Fruit fly (Drosophila melanogaster): ENCODE results near the gene cnc.

The cnc gene

dm6 chr3R:23148433-23148832, 78.1 kb downstream of the cnc start (continued):
- peak; percentile 37 for TF ChIP-seq acj6 (GFP tag; optimal IDR thresholded peaks at IDR 0.05)
- TF ChIP-seq CG9139 (GFP tag; optimal IDR thresholded peaks at IDR 0.05), result no peak
- peak; percentile 71 for TF ChIP-seq Smox (GFP tag; optimal IDR thresholded peaks at IDR 0.05)
- peak; percentile 39 for TF ChIP-seq CG32006 (GFP tag; optimal IDR thresholded peaks at IDR 0.05)
- TF ChIP-seq CG3032 (tag; optimal IDR thresholded peaks at IDR 0.05), result peak; percentile 59
- peak; percentile 72 for TF ChIP-seq esn (GFP tag; optimal IDR thresholded peaks at IDR 0.05)
- TF ChIP-seq lz (GFP tag; optimal IDR thresholded peaks at IDR 0.05), result peak; percentile 76
- TF ChIP-seq vri (GFP tag; optimal IDR thresholded peaks at IDR 0.05), result no peak
- TF ChIP-seq Sox15 (GFP tag; optimal IDR thresholded peaks at IDR 0.05), result peak; percentile 58
- peak; percentile 69 for TF ChIP-seq CG6792 (GFP tag; optimal IDR thresholded peaks at IDR 0.05)
- peak; percentile 5 for TF ChIP-seq CG6276 (GFP tag; optimal IDR thresholded peaks at IDR 0.05)

DNA sequence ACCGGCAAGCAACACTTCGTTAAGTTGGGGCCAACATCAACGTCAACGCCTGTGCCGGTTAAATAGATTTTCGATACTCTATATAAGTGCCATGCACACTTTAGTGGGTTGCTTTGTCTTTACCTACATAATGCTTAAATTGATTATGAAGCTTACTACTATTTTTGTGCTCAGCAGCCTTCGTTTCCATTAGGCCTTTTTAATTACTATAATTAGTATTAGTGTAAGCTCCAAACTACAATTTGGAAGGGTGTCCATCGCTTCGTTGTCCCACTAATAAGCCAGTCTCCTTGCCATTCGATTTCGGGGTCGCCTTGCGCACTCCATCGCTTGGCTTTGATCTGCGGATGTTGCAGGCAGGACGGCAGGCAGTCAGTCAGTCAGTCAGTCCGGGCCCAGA, 78.9 kb downstream of the cnc start:
- TF ChIP-seq OdsH (GFP tag; optimal IDR thresholded peaks at IDR 0.05) (peak; percentile 63), CG4318 (GFP tag; optimal IDR thresholded peaks at IDR 0.05) (no peak), CG32006 (GFP tag; optimal IDR thresholded peaks at IDR 0.05) (peak; percentile 48), dac (GFP tag; optimal IDR thresholded peaks at IDR 0.05) (no peak), CG6276 (GFP tag; optimal IDR thresholded peaks at IDR 0.05) (no peak), CG3032 (tag; optimal IDR thresholded peaks at IDR 0.05) (peak; percentile 85), Eip78C (GFP tag) (peak; percentile 86), salr (GFP tag; optimal IDR thresholded peaks at IDR 0.05) (peak; percentile 20 to 68), Hr39 (GFP tag; optimal IDR thresholded peaks at IDR 0.05) (peak; percentile 47), Sox14 (GFP tag; optimal IDR thresholded peaks at IDR 0.05) (peak; percentile 54), Gug (GFP tag; IDR thresholded peaks at IDR 0.05) (peak; percentile 19; the same call in 1 of the 2 replicates), fd85E (GFP tag; optimal IDR thresholded peaks at IDR 0.05) (no peak), vri (GFP tag; optimal IDR thresholded peaks at IDR 0.05) (peak; percentile 33), achi (GFP tag; optimal IDR thresholded peaks at IDR 0.05) (peak; percentile 61), CG8319 (GFP tag; optimal IDR thresholded peaks at IDR 0.05) (peak; percentile 42), CG6808 (GFP tag; optimal IDR thresholded peaks at IDR 0.05) (peak; percentile 82), CG8632 (GFP tag; optimal IDR thresholded peaks at IDR 0.05) (peak; percentile 53), CG34406 (GFP tag; optimal IDR thresholded peaks at IDR 0.05) (peak; percentile 52), CG11902 (GFP tag; optimal IDR thresholded peaks at IDR 0.05) (peak; percentile 37), Met (GFP tag; optimal IDR thresholded peaks at IDR 0.05) (peak; percentile 43), esn (GFP tag; optimal IDR thresholded peaks at IDR 0.05) (peak; percentile 56), CG9139 (GFP tag; optimal IDR thresholded peaks at IDR 0.05) (peak; percentile 71), CG11294 (GFP tag; IDR thresholded peaks at IDR 0.05) (no peak), Lpt (GFP tag; optimal IDR thresholded peaks at IDR 0.05) (peak; percentile 24), net (GFP tag; optimal IDR thresholded peaks at IDR 0.05) (peak; percentile 38), CG7368 (GFP tag; optimal IDR thresholded peaks at IDR 0.05) (peak; percentile 60), pdm3 (GFP tag; optimal IDR thresholded peaks at IDR 0.05) (peak; percentile 62), lz (GFP tag; optimal IDR thresholded peaks at IDR 0.05) (peak; percentile 61), CG31627 (GFP tag; optimal IDR thresholded peaks at IDR 0.05) (peak; percentile 40), Eip93F (GFP tag; optimal IDR thresholded peaks at IDR 0.05) (no peak), ss (GFP tag; optimal IDR thresholded peaks at IDR 0.05) (peak in 1 of 2 experiments; percentile 61), Hr38 (GFP tag; optimal IDR thresholded peaks at IDR 0.05) (no peak), fkh (GFP tag; optimal IDR thresholded peaks at IDR 0.05) (no peak), Ets96B (tag; optimal IDR thresholded peaks at IDR 0.05) (peak; percentile 71), svp (GFP tag) (peak; percentile 72), CG1621 (tag; optimal IDR thresholded peaks at IDR 0.05) (peak; percentile 73), Eip75B (GFP tag; optimal IDR thresholded peaks at IDR 0.05) (peak; percentile 76), CG6854 (GFP tag; optimal IDR thresholded peaks at IDR 0.05) (no peak), CG3919 (GFP tag; optimal IDR thresholded peaks at IDR 0.05) (peak; percentile 76), CG15336 (GFP tag; IDR thresholded peaks at IDR 0.05) (peak; percentile 60; the same call in 1 of the 2 replicates), CG11762 (GFP tag; optimal IDR thresholded peaks at IDR 0.05; ENCODE audit: insufficient read depth) (peak; percentile 34), Smox (GFP tag; optimal IDR thresholded peaks at IDR 0.05) (peak; percentile 48), eg (GFP tag; IDR thresholded peaks at IDR 0.05) (peak; percentile 44; the same call in 1 of the 3 replicates), CG8119 (GFP tag; IDR thresholded peaks at IDR 0.05) (peak; percentile 56), CG6792 (GFP tag; optimal IDR thresholded peaks at IDR 0.05) (peak; percentile 48), topi (GFP tag; optimal IDR thresholded peaks at IDR 0.05) (peak; percentile 62), CG10631 (GFP tag; optimal IDR thresholded peaks at IDR 0.05) (peak; percentile 66)
